Worm (Caenorhabditis elegans) whole organism, L3 larva: ENCODE data around the gene trr-1.

Experiments used
- aly-2 ChIP-seq: fragments of 150-350 bp; optimal IDR thresholded peaks from 2 replicates; lab custom pipeline; 2014; ENCODE audit warnings: missing biosample characterization, missing genetic modification characterization
- ceh-28 ChIP-seq: fragments of 150-350 bp; optimal IDR thresholded peaks from 2 replicates; lab custom pipeline; 2014; ENCODE audit warnings: missing biosample characterization, missing genetic modification reagents, missing genetic modification characterization
- egl-5 ChIP-seq: fragments of 150-350 bp; optimal IDR thresholded peaks from 2 replicates; lab custom pipeline; 2017; ENCODE audit warnings: missing biosample characterization, missing genetic modification reagents, missing genetic modification characterization, inconsistent platforms
- fkh-2 ChIP-seq: fragments of 150-350 bp; optimal IDR thresholded peaks from 2 replicates; lab custom pipeline; 2014; ENCODE audit warnings: missing biosample characterization, missing genetic modification reagents, missing genetic modification characterization
- fos-1 ChIP-seq: fragments of 150-350 bp; optimal IDR thresholded peaks from 2 replicates; lab custom pipeline; 2014; ENCODE audit warnings: missing biosample characterization, missing genetic modification characterization
- lin-39 ChIP-seq: fragments of 150-350 bp; optimal IDR thresholded peaks from 2 replicates; lab custom pipeline; 2018; ENCODE audit warnings: missing biosample characterization, missing genetic modification reagents, missing genetic modification characterization
- nhr-12 ChIP-seq: fragments of 150-350 bp; optimal IDR thresholded peaks from 2 replicates; lab custom pipeline; 2014; ENCODE audit warnings: missing biosample characterization, missing genetic modification characterization
- nhr-237 ChIP-seq: fragments of 150-350 bp; optimal IDR thresholded peaks from 2 replicates; lab custom pipeline; 2014; ENCODE audit warnings: missing biosample characterization, missing genetic modification characterization
- nhr-28 ChIP-seq: fragments of 150-350 bp; optimal IDR thresholded peaks from 2 replicates; lab custom pipeline; 2014; ENCODE audit warnings: missing biosample characterization, missing genetic modification characterization
- pha-4 ChIP-seq: fragments of 150-350 bp; optimal IDR thresholded peaks from 2 replicates; lab custom pipeline; 2014; ENCODE audit warnings: missing biosample characterization, missing genetic modification reagents, missing genetic modification characterization
- skn-1 ChIP-seq: fragments of 150-350 bp; optimal IDR thresholded peaks from 2 replicates; lab custom pipeline; 2014; ENCODE audit warnings: missing biosample characterization, missing genetic modification characterization
- ztf-11 ChIP-seq: fragments of 150-350 bp; optimal IDR thresholded peaks from 2 replicates; lab custom pipeline; 2014; ENCODE audit warnings: missing biosample characterization, missing genetic modification characterization

ce11 chrII:11700635-11701034 lies 24.9 kb upstream of the trr-1 start:
- TF ChIP-seq skn-1 (tag; lab: Kevin White, UChicago) (no peak), ceh-28 (tag; lab: Kevin White, UChicago) (no peak), pha-4 (no peak), aly-2 (tag; lab: Kevin White, UChicago) (no peak), fos-1 (tag; lab: Kevin White, UChicago) (no peak), nhr-237 (tag; lab: Kevin White, UChicago) (no peak), fkh-2 (no peak), lin-39 (tag; lab: Kevin White, UChicago) (no peak), egl-5 (tag; lab: Kevin White, UChicago) (no peak), nhr-12 (tag; lab: Kevin White, UChicago) (no peak), nhr-28 (tag; lab: Kevin White, UChicago) (no peak), ztf-11 (tag; lab: Kevin White, UChicago) (no peak)
